Worm (Caenorhabditis elegans): ENCODE measurements around the gene ZK673.1.

DNA sequence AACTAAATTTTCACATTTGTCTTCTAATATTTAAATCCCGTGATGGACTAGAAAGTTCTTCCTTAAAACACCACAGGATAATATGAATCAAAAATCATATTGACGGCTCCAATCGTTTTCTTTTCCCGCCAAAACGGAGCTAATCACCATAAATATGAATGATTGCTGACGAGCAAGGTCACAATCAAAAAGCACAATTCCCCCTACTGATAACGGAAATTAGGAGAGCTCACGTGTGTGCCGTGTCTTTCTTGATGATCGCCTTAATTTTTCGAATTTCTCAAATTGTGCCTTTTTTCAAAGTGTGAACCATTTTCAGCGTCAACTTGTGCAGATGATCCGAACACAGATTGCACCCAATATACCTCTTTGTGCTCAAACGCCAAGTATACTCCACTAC lies 952 bp downstream of the ZK673.1 start:
- TF ChIP-seq ama-1 (optimal IDR thresholded peaks at IDR 0.05): no peak
- TF ChIP-seq scrt-1 (GFP tag; IDR thresholded peaks at IDR 0.05): no peak
- no peak for TF ChIP-seq ceh-13 (GFP tag; optimal IDR thresholded peaks at IDR 0.05)
- TF ChIP-seq aly-1 (tag; optimal IDR thresholded peaks at IDR 0.05): no peak
- no peak for TF ChIP-seq ets-7 (tag; optimal IDR thresholded peaks at IDR 0.05)
- no peak for TF ChIP-seq hnd-1 (tag; optimal IDR thresholded peaks at IDR 0.05)
- TF ChIP-seq ceh-36 (tag; optimal IDR thresholded peaks at IDR 0.05): no peak

All from whole organism, early embryonic.